Worm (Caenorhabditis elegans): ENCODE data around the gene snr-4.

The snr-4 gene

ce11 chrV:12024273-12024672 lies 44.8 kb upstream of the snr-4 start (continued):
- no peak for TF ChIP-seq sea-2 (GFP tag; IDR thresholded peaks at IDR 0.05)
- TF ChIP-seq mcd-1 (GFP tag; IDR thresholded peaks at IDR 0.05), result peak; percentile 28; the same call in 1 of the 2 replicates
- no peak for TF ChIP-seq tbp1 (GFP tag; optimal IDR thresholded peaks at IDR 0.05)
- TF ChIP-seq bed-1 (GFP tag; IDR thresholded peaks at IDR 0.05), result no peak
- peak; percentile 14 for TF ChIP-seq ceh-27 (GFP tag; optimal IDR thresholded peaks at IDR 0.05)
- TF ChIP-seq lin-35 (GFP tag; optimal IDR thresholded peaks at IDR 0.05), result no peak
- TF ChIP-seq bed-2 (GFP tag; IDR thresholded peaks at IDR 0.05), result no peak
- no peak for TF ChIP-seq sdz-38 (tag; optimal IDR thresholded peaks at IDR 0.05)
- no peak for TF ChIP-seq ztf-18 (tag; optimal IDR thresholded peaks at IDR 0.05)
- no peak for TF ChIP-seq snpc-3.4 (tag; optimal IDR thresholded peaks at IDR 0.05)
- TF ChIP-seq zim-3 (tag; optimal IDR thresholded peaks at IDR 0.05), result no peak
- TF ChIP-seq snpc-4 (GFP tag; optimal IDR thresholded peaks at IDR 0.05), result no peak
- peak in 1 of 4 experiments; percentile 7 for TF ChIP-seq snpc-4 (tag; optimal IDR thresholded peaks at IDR 0.05)
- TF ChIP-seq Y95B8A.8 (GFP tag; IDR thresholded peaks at IDR 0.05), result no peak
- TF ChIP-seq dox-1 (GFP tag; IDR thresholded peaks at IDR 0.05), result no peak
- TF ChIP-seq nhr-80 (tag; optimal IDR thresholded peaks at IDR 0.05), result no peak
- TF ChIP-seq ceh-79 (tag; optimal IDR thresholded peaks at IDR 0.05), result no peak
- TF ChIP-seq lin-26 (GFP tag; IDR thresholded peaks at IDR 0.05), result no peak
- no peak for TF ChIP-seq unc-130 (GFP tag; optimal IDR thresholded peaks at IDR 0.05)
- no peak for TF ChIP-seq nfya-1 (tag; optimal IDR thresholded peaks at IDR 0.05; ENCODE audit: borderline replicate concordance, insufficient read depth)
- TF ChIP-seq F49E8.2 (tag; optimal IDR thresholded peaks at IDR 0.05; ENCODE audit: insufficient read depth), result no peak
- no peak for TF ChIP-seq T07F8.4 (tag; optimal IDR thresholded peaks at IDR 0.05)
- no peak for TF ChIP-seq gei-17 (GFP tag; optimal IDR thresholded peaks at IDR 0.05)
- TF ChIP-seq hmg-20 (GFP tag; IDR thresholded peaks at IDR 0.05), result no peak
- TF ChIP-seq ama-1 (optimal IDR thresholded peaks at IDR 0.05), result no peak
- no peak for TF ChIP-seq ama-1 (GFP tag; optimal IDR thresholded peaks at IDR 0.05)
- TF ChIP-seq ceh-40 (GFP tag; IDR thresholded peaks at IDR 0.05), result no peak
- TF ChIP-seq nhr-179 (tag; optimal IDR thresholded peaks at IDR 0.05), result no peak
- no peak for TF ChIP-seq mes-4 (tag; optimal IDR thresholded peaks at IDR 0.05)
- TF ChIP-seq lin-40 (tag; optimal IDR thresholded peaks at IDR 0.05), result peak; percentile 23
- no peak for TF ChIP-seq mel-28 (tag; optimal IDR thresholded peaks at IDR 0.05; ENCODE audit: borderline replicate concordance)
- no peak for TF ChIP-seq nhr-90 (tag; optimal IDR thresholded peaks at IDR 0.05)
- no peak for TF ChIP-seq lsy-27 (tag; optimal IDR thresholded peaks at IDR 0.05; ENCODE audit: borderline replicate concordance, insufficient read depth)
- no peak for TF ChIP-seq F33H1.4 (GFP tag; IDR thresholded peaks at IDR 0.05)
- TF ChIP-seq ztf-28 (GFP tag; IDR thresholded peaks at IDR 0.05), result 0 out of 2 replicates have a peak, but pooled peaks have one; percentile 37
- no peak for TF ChIP-seq lsl-1 (GFP tag; optimal IDR thresholded peaks at IDR 0.05)
- no peak for TF ChIP-seq K11D2.4 (GFP tag; IDR thresholded peaks at IDR 0.05)
- no peak for TF ChIP-seq hrde-1 (tag; optimal IDR thresholded peaks at IDR 0.05; ENCODE audit: borderline replicate concordance)
- peak; percentile 98 for TF ChIP-seq zfh-2 (GFP tag; conservative IDR thresholded peaks at IDR 0.05)
- no peak for TF ChIP-seq hsf-1 (GFP tag; IDR thresholded peaks at IDR 0.05)
- TF ChIP-seq ets-4 (GFP tag; optimal IDR thresholded peaks at IDR 0.05), result no peak
- TF ChIP-seq ceh-100 (GFP tag; IDR thresholded peaks at IDR 0.05), result peak; percentile 38; the same call in 1 of the 2 replicates
- no peak for TF ChIP-seq dpff-1 (tag; optimal IDR thresholded peaks at IDR 0.05)
- no peak for TF ChIP-seq fkh-3 (tag; optimal IDR thresholded peaks at IDR 0.05)
- no peak for TF ChIP-seq B0035.1 (tag; optimal IDR thresholded peaks at IDR 0.05)
- peak; percentile 49 for TF ChIP-seq K12H6.12 (tag; optimal IDR thresholded peaks at IDR 0.05)
- no peak for TF ChIP-seq athp-1 (tag; optimal IDR thresholded peaks at IDR 0.05)
- TF ChIP-seq Y53F4B.3 (GFP tag; IDR thresholded peaks at IDR 0.05), result no peak
- no peak for TF ChIP-seq tbx-9 (tag; optimal IDR thresholded peaks at IDR 0.05; ENCODE audit: borderline replicate concordance)
- no peak for TF ChIP-seq madf-8 (GFP tag; conservative IDR thresholded peaks at IDR 0.05)

All from whole organism, young adult.